Fruit fly (Drosophila melanogaster) whole organism, prepupa: Measurements from ENCODE around the gene CG13676.
A peak's percentile ranks its signal among the peaks of the same experiment; 100 is the strongest.

Experiments
- Blimp-1 ChIP-seq: fragments of 200-800 bp; sonication (Bioruptor generic); optimal IDR thresholded peaks from 3 replicates; lab custom pipeline; 2017; ENCODE audit warnings: missing biosample characterization, missing genetic modification characterization, mild to moderate bottlenecking, moderate library complexity, missing genetic modification reagents
- CG11294 ChIP-seq: fragments of 200-800 bp; sonication (Bioruptor generic); IDR thresholded peaks from 2 replicates; pipeline ENCODE4 v1.3.6; 2022; ENCODE audit warnings: missing biosample characterization, missing genetic modification characterization
- CG11762 ChIP-seq: fragments of 200-800 bp; sonication (Bioruptor generic); optimal IDR thresholded peaks from 3 replicates; lab custom pipeline; 2016; ENCODE audit warnings: missing biosample characterization, missing genetic modification characterization; ENCODE audit not compliant: insufficient read depth
- CG11902 ChIP-seq: fragments of 200-800 bp; sonication (Bioruptor generic); optimal IDR thresholded peaks from 3 replicates; lab custom pipeline; 2016; ENCODE audit warnings: missing biosample characterization, missing genetic modification characterization
- CG1621 ChIP-seq: fragments of 200-800 bp; sonication (Bioruptor generic); optimal IDR thresholded peaks from 3 replicates; lab custom pipeline; 2018; ENCODE audit warnings: missing biosample characterization, mild to moderate bottlenecking, missing genetic modification characterization
- CG16779 ChIP-seq: fragments of 200-800 bp; sonication (Bioruptor generic); optimal IDR thresholded peaks from 3 replicates; lab custom pipeline; 2017; ENCODE audit warnings: missing biosample characterization, mild to moderate bottlenecking, missing genetic modification characterization
- CG3032 ChIP-seq: fragments of 200-800 bp; optimal IDR thresholded peaks from 2 replicates; lab custom pipeline; 2019; ENCODE audit warnings: missing biosample characterization, mild to moderate bottlenecking, missing genetic modification characterization, moderate library complexity
- CG34406 ChIP-seq: fragments of 200-800 bp; sonication (Bioruptor generic); optimal IDR thresholded peaks from 3 replicates; lab custom pipeline; 2016; ENCODE audit warnings: missing biosample characterization, missing genetic modification characterization
- CG3919 ChIP-seq: fragments of 200-800 bp; sonication (Bioruptor generic); optimal IDR thresholded peaks from 3 replicates; lab custom pipeline; 2016; ENCODE audit warnings: missing biosample characterization, missing genetic modification characterization
- CG4318 ChIP-seq: fragments of 200-800 bp; sonication (Bioruptor generic); optimal IDR thresholded peaks from 3 replicates; lab custom pipeline; 2017; ENCODE audit warnings: missing biosample characterization, mild to moderate bottlenecking, missing genetic modification characterization
- CG6163 ChIP-seq: fragments of 200-800 bp; sonication (Bioruptor generic); IDR thresholded peaks from 3 replicates; pipeline ENCODE4 v1.3.6; 2022; ENCODE audit warnings: missing biosample characterization, missing genetic modification characterization
- CG6276 ChIP-seq: fragments of 200-800 bp; sonication (Bioruptor generic); optimal IDR thresholded peaks from 2 replicates; lab custom pipeline; 2017; ENCODE audit warnings: missing biosample characterization, mild to moderate bottlenecking, missing genetic modification characterization
- CG6792 ChIP-seq: fragments of 200-800 bp; sonication (Bioruptor generic); optimal IDR thresholded peaks from 3 replicates; lab custom pipeline; 2016; ENCODE audit warnings: missing biosample characterization, missing genetic modification characterization
- CG6854 ChIP-seq: fragments of 200-800 bp; sonication (Bioruptor generic); optimal IDR thresholded peaks from 2 replicates; lab custom pipeline; 2017; ENCODE audit warnings: missing biosample characterization, mild to moderate bottlenecking, missing genetic modification characterization
- CG7368 ChIP-seq: fragments of 200-800 bp; sonication (Bioruptor generic); optimal IDR thresholded peaks from 3 replicates; lab custom pipeline; 2016; ENCODE audit warnings: missing biosample characterization, missing genetic modification characterization
- CG8119 ChIP-seq: fragments of 200-800 bp; sonication (Bioruptor generic); IDR thresholded peaks from 3 replicates; pipeline ENCODE4 v1.3.6; 2022; ENCODE audit warnings: missing biosample characterization, missing genetic modification characterization
- CG8319 ChIP-seq: fragments of 200-800 bp; sonication (Bioruptor generic); optimal IDR thresholded peaks from 3 replicates; lab custom pipeline; 2016; ENCODE audit warnings: missing biosample characterization, missing genetic modification characterization
- CG9139 ChIP-seq: fragments of 200-800 bp; sonication (Bioruptor generic); optimal IDR thresholded peaks from 3 replicates; lab custom pipeline; 2017; ENCODE audit warnings: missing biosample characterization, mild to moderate bottlenecking, missing genetic modification characterization
- Eip78C ChIP-seq: fragments of 200-800 bp; sonication (Bioruptor generic); peaks from one replicate; lab custom pipeline; 2016; ENCODE audit warnings: missing biosample characterization, missing genetic modification characterization
- Ets21C ChIP-seq: fragments of 200-800 bp; sonication (Bioruptor generic); optimal IDR thresholded peaks from 3 replicates; lab custom pipeline; 2016; ENCODE audit warnings: missing biosample characterization, missing genetic modification characterization
- Ets96B ChIP-seq: fragments of 200-800 bp; optimal IDR thresholded peaks from 2 replicates; lab custom pipeline; 2019; ENCODE audit warnings: missing biosample characterization, mild to moderate bottlenecking, missing genetic modification characterization, moderate library complexity
- Hr38 ChIP-seq: sonication (Bioruptor generic); optimal IDR thresholded peaks from 2 replicates; lab custom pipeline; 2016; ENCODE audit warnings: missing biosample characterization, missing genetic modification characterization
- Hr39 ChIP-seq: fragments of 200-800 bp; sonication (Bioruptor generic); optimal IDR thresholded peaks from 2 replicates; lab custom pipeline; 2016; ENCODE audit warnings: missing biosample characterization, missing genetic modification characterization
- Hr4 ChIP-seq: fragments of 200-800 bp; sonication (Bioruptor generic); optimal IDR thresholded peaks from 3 replicates; lab custom pipeline; 2016; ENCODE audit warnings: missing biosample characterization, missing genetic modification characterization
- Lpt ChIP-seq: fragments of 200-800 bp; sonication (Bioruptor generic); optimal IDR thresholded peaks from 3 replicates; lab custom pipeline; 2016; ENCODE audit warnings: missing biosample characterization, missing genetic modification characterization
- OdsH ChIP-seq: fragments of 200-800 bp; sonication (Bioruptor generic); optimal IDR thresholded peaks from 3 replicates; lab custom pipeline; 2016; ENCODE audit warnings: missing biosample characterization, missing genetic modification characterization
- Smox ChIP-seq: fragments of 200-800 bp; sonication (Bioruptor generic); optimal IDR thresholded peaks from 3 replicates; lab custom pipeline; 2016; ENCODE audit warnings: missing biosample characterization, missing genetic modification characterization
- Sox102F ChIP-seq: fragments of 200-800 bp; sonication (Bioruptor generic); optimal IDR thresholded peaks from 2 replicates; lab custom pipeline; 2016; ENCODE audit warnings: missing biosample characterization, mild to moderate bottlenecking, missing genetic modification characterization
- Sox14 ChIP-seq: fragments of 200-800 bp; sonication (Bioruptor generic); optimal IDR thresholded peaks from 3 replicates; lab custom pipeline; 2016; ENCODE audit warnings: missing biosample characterization, missing genetic modification characterization
- achi ChIP-seq: fragments of 200-800 bp; sonication (Bioruptor generic); optimal IDR thresholded peaks from 3 replicates; lab custom pipeline; 2016; ENCODE audit warnings: missing biosample characterization, missing genetic modification characterization
- acj6 ChIP-seq: fragments of 200-800 bp; sonication (Bioruptor generic); optimal IDR thresholded peaks from 3 replicates; lab custom pipeline; 2016; ENCODE audit warnings: missing biosample characterization, missing genetic modification characterization
- cyc ChIP-seq: fragments of 200-800 bp; sonication (Bioruptor generic); optimal IDR thresholded peaks from 3 replicates; lab custom pipeline; 2016; ENCODE audit warnings: missing biosample characterization, missing genetic modification characterization
- dsx ChIP-seq: fragments of 200-800 bp; optimal IDR thresholded peaks from 3 replicates; lab custom pipeline; 2019; ENCODE audit warnings: missing biosample characterization, mild to moderate bottlenecking, missing genetic modification characterization, moderate library complexity; ENCODE audit not compliant: poor library complexity, severe bottlenecking
- eg ChIP-seq: fragments of 200-800 bp; sonication (Bioruptor generic); IDR thresholded peaks from 3 replicates; pipeline ENCODE4 v1.3.6; 2022; ENCODE audit warnings: missing biosample characterization, missing genetic modification characterization
- esn ChIP-seq: fragments of 200-800 bp; sonication (Bioruptor generic); optimal IDR thresholded peaks from 2 replicates; lab custom pipeline; 2016; ENCODE audit warnings: missing biosample characterization, mild to moderate bottlenecking, missing genetic modification characterization, moderate library complexity
- fd59A ChIP-seq: fragments of 200-800 bp; sonication (Bioruptor generic); optimal IDR thresholded peaks from 2 replicates; lab custom pipeline; 2017; ENCODE audit warnings: missing biosample characterization, mild to moderate bottlenecking, missing genetic modification characterization, missing genetic modification reagents
- fd85E ChIP-seq: fragments of 200-800 bp; sonication (Bioruptor generic); optimal IDR thresholded peaks from 3 replicates; lab custom pipeline; 2016; ENCODE audit warnings: missing biosample characterization, missing genetic modification characterization
- lz ChIP-seq: fragments of 200-800 bp; sonication (Bioruptor generic); optimal IDR thresholded peaks from 3 replicates; lab custom pipeline; 2016; ENCODE audit warnings: missing biosample characterization, missing genetic modification characterization
- salr ChIP-seq, 2 experiments: fragments of 200-800 bp; sonication (Bioruptor generic); optimal IDR thresholded peaks; 3 replicates each; lab custom pipeline; 2016 to 2018; ENCODE audit warnings: missing biosample characterization in 2 of 2, missing genetic modification characterization in 2 of 2, mild to moderate bottlenecking in 1 of 2
- spab ChIP-seq: fragments of 200-800 bp; sonication (Bioruptor generic); optimal IDR thresholded peaks from 2 replicates; lab custom pipeline; 2017; ENCODE audit warnings: missing biosample characterization, mild to moderate bottlenecking, missing genetic modification characterization, missing genetic modification reagents
- ss ChIP-seq, 2 experiments: fragments of 200-800 bp; sonication (Bioruptor generic); optimal IDR thresholded peaks; 2 replicates in 1 of 2; 3 replicates in 1 of 2; lab custom pipeline; 2017 to 2018; ENCODE audit warnings: mild to moderate bottlenecking in 2 of 2, missing biosample characterization in 2 of 2, missing genetic modification characterization in 2 of 2, moderate library complexity in 1 of 2
- topi ChIP-seq: fragments of 200-800 bp; sonication (Bioruptor generic); optimal IDR thresholded peaks from 3 replicates; lab custom pipeline; 2016; ENCODE audit warnings: missing biosample characterization, missing genetic modification characterization
- vri ChIP-seq: fragments of 200-800 bp; sonication (Bioruptor generic); optimal IDR thresholded peaks from 3 replicates; lab custom pipeline; 2016; ENCODE audit warnings: missing biosample characterization, mild to moderate bottlenecking, missing genetic modification characterization

The CG13676 gene

dm6 chr3L:8186627-8187396 lies 35.2 kb upstream of the CG13676 start, which contains the start of the genes ERR and Atg18a (continued):
- peak; percentile 51 for TF ChIP-seq Blimp-1 (GFP tag; lab: Kevin White, UChicago)
- peak; percentile 85 for TF ChIP-seq CG3919
- TF ChIP-seq fd59A (GFP tag; lab: Kevin White, UChicago), result peak; percentile 71
- peak; percentile 85 for TF ChIP-seq Eip78C (GFP tag; lab: Kevin White, UChicago)
- TF ChIP-seq CG16779 (tag; lab: Kevin White, UChicago), result no peak
- TF ChIP-seq CG11902 (GFP tag; lab: Kevin White, UChicago), result peak; percentile 91
- TF ChIP-seq cyc (GFP tag; lab: Kevin White, UChicago), result peak; percentile 91
- TF ChIP-seq CG1621 (tag; lab: Kevin White, UChicago), result peak; percentile 12
- no peak for TF ChIP-seq CG6276 (GFP tag; lab: Kevin White, UChicago)
- peak; percentile 90 for TF ChIP-seq Hr4 (GFP tag; lab: Kevin White, UChicago)
- peak; percentile 61 for TF ChIP-seq CG11762
- TF ChIP-seq Smox (GFP tag; lab: Kevin White, UChicago), result no peak
- TF ChIP-seq Hr39, result peak; percentile 94

dm6 chr3L:8185263-8186227 lies 33.9 kb upstream of the CG13676 start:
- TF ChIP-seq achi (GFP tag; lab: Kevin White, UChicago) (peak; percentile 60), CG9139 (GFP tag; lab: Kevin White, UChicago) (no peak), fd59A (GFP tag; lab: Kevin White, UChicago) (peak; percentile 49), dsx (peak; percentile 36), CG11762 (peak; percentile 57), cyc (GFP tag; lab: Kevin White, UChicago) (peak; percentile 31), CG4318 (GFP tag; lab: Kevin White, UChicago) (peak; percentile 13), Eip78C (GFP tag; lab: Kevin White, UChicago) (peak; percentile 94), CG6276 (GFP tag; lab: Kevin White, UChicago) (no peak), CG16779 (tag; lab: Kevin White, UChicago) (peak; percentile 55), CG6854 (GFP tag; lab: Kevin White, UChicago) (no peak), Ets96B (tag; lab: Kevin White, UChicago) (peak; percentile 58), eg (GFP tag; lab: Robert Waterston, UW) (peak; percentile 61; the same call in 2 of the 3 replicates), Lpt (peak; percentile 40), fd85E (GFP tag; lab: Kevin White, UChicago) (no peak), Blimp-1 (GFP tag; lab: Kevin White, UChicago) (no peak), lz (GFP tag; lab: Kevin White, UChicago) (peak; percentile 43), CG8119 (GFP tag; lab: Robert Waterston, UW) (peak; percentile 50), CG8319 (GFP tag; lab: Kevin White, UChicago) (peak; percentile 46), Sox14 (GFP tag; lab: Kevin White, UChicago) (peak; percentile 82), CG11294 (GFP tag; lab: Robert Waterston, UW) (peak; percentile 32; the same call in 1 of the 2 replicates), CG7368 (GFP tag; lab: Kevin White, UChicago) (peak; percentile 64), esn (peak; percentile 53), acj6 (GFP tag; lab: Kevin White, UChicago) (peak; percentile 74), Sox102F (GFP tag; lab: Kevin White, UChicago) (no peak), CG3032 (tag; lab: Kevin White, UChicago) (peak; percentile 46), CG6792 (GFP tag; lab: Kevin White, UChicago) (peak; percentile 63), spab (GFP tag; lab: Kevin White, UChicago) (peak; percentile 53), CG3919 (peak; percentile 70), ss (GFP tag; optimal IDR thresholded peaks at IDR 0.05; lab: Kevin White, UChicago) (peak in 1 of 2 experiments; percentile 13), salr (GFP tag; optimal IDR thresholded peaks at IDR 0.05; lab: Kevin White, UChicago) (peak; percentile 23 to 29), OdsH (GFP tag; lab: Kevin White, UChicago) (peak; percentile 79), CG11902 (GFP tag; lab: Kevin White, UChicago) (peak; percentile 51), Hr39 (peak; percentile 52), topi (GFP tag; lab: Kevin White, UChicago) (peak; percentile 53), vri (GFP tag; lab: Kevin White, UChicago) (peak; percentile 58), CG6163 (GFP tag; lab: Robert Waterston, UW) (peak; percentile 63; the same call in 2 of the 3 replicates), CG34406 (GFP tag; lab: Kevin White, UChicago) (peak; percentile 25), Hr38 (GFP tag; lab: Kevin White, UChicago) (no peak), Ets21C (peak; percentile 21)
